Worm (Caenorhabditis elegans): ENCODE measurements around the gene C37E2.10.

Gene C37E2.10

ce11 chrX:14194251-14194650 lies 15.5 kb downstream of the C37E2.10 start (continued):
- TF ChIP-seq lin-39 (tag; optimal IDR thresholded peaks at IDR 0.05) (no peak), nhr-102 (tag; optimal IDR thresholded peaks at IDR 0.05) (no peak), attf-4 (tag; optimal IDR thresholded peaks at IDR 0.05) (no peak), Y75B8A.6 (GFP tag; IDR thresholded peaks at IDR 0.05) (no peak), pqm-1 (tag; optimal IDR thresholded peaks at IDR 0.05) (peak; percentile 77), dmd-9 (GFP tag; IDR thresholded peaks at IDR 0.05) (no peak), ceh-82 (tag; optimal IDR thresholded peaks at IDR 0.05) (no peak), zfp-3 (GFP tag; conservative IDR thresholded peaks at IDR 0.05) (no peak), ceh-20 (GFP tag; IDR thresholded peaks at IDR 0.05) (no peak), F10B5.3 (tag; optimal IDR thresholded peaks at IDR 0.05) (no peak), egl-27 (tag; optimal IDR thresholded peaks at IDR 0.05) (no peak), nhr-111 (GFP tag; optimal IDR thresholded peaks at IDR 0.05) (no peak), nhr-10 (tag; optimal IDR thresholded peaks at IDR 0.05) (no peak), nhr-76 (tag; optimal IDR thresholded peaks at IDR 0.05) (no peak), fkh-10 (GFP tag; optimal IDR thresholded peaks at IDR 0.05) (no peak), mxl-3 (GFP tag; optimal IDR thresholded peaks at IDR 0.05) (no peak), saeg-2 (GFP tag; IDR thresholded peaks at IDR 0.05) (no peak), unc-62 (GFP tag; optimal IDR thresholded peaks at IDR 0.05 in 1 of 2) (peak in 1 of 2 experiments; percentile 96), unc-62 (tag; optimal IDR thresholded peaks at IDR 0.05) (no peak), mdl-1 (tag; optimal IDR thresholded peaks at IDR 0.05) (no peak), fos-1 (tag; optimal IDR thresholded peaks at IDR 0.05) (no peak), unc-39 (tag; optimal IDR thresholded peaks at IDR 0.05) (no peak), ztf-7 (tag; optimal IDR thresholded peaks at IDR 0.05) (no peak), daf-8 (GFP tag; IDR thresholded peaks at IDR 0.05) (no peak), nhr-28 (tag; optimal IDR thresholded peaks at IDR 0.05) (peak; percentile 47), F26F4.8 (GFP tag; conservative IDR thresholded peaks at IDR 0.05) (no peak), nhr-25 (tag; optimal IDR thresholded peaks at IDR 0.05; ENCODE audit: borderline replicate concordance, insufficient read depth) (no peak), dmd-6 (GFP tag; IDR thresholded peaks at IDR 0.05) (peak; percentile 44; the same call in 1 of the 2 replicates)

DNA sequence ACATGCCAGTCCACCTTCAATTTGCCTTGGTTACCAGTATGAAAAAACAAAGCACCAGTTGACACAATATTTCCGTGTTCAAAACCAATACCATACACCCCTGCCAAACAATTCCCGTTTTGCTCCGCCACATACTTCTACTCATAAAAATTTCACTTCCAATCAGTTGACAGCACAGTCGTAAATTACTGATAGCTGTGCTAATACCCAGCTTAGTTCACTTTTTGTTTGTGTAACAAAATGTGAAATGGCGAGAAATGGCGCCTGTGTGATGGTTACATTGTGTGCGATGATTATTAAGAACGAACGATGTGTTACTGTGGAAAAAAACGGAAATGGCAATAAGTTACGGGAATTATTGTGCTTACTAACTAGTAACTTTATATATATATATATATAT lies 27.5 kb downstream of the C37E2.10 start:
- TF ChIP-seq saeg-2 (GFP tag; IDR thresholded peaks at IDR 0.05) (no peak), Y105C5A.15 (GFP tag; IDR thresholded peaks at IDR 0.05) (no peak), ctbp-1 (GFP tag; IDR thresholded peaks at IDR 0.05) (no peak), ztf-11 (tag; optimal IDR thresholded peaks at IDR 0.05) (no peak), madf-5 (GFP tag; IDR thresholded peaks at IDR 0.05) (no peak), lim-7 (GFP tag; IDR thresholded peaks at IDR 0.05) (no peak), mes-2 (tag; optimal IDR thresholded peaks at IDR 0.05; ENCODE audit: poor library complexity, severe bottlenecking) (no peak), gei-8 (GFP tag; optimal IDR thresholded peaks at IDR 0.05) (no peak), daf-16 (GFP tag; optimal IDR thresholded peaks at IDR 0.05) (no peak), daf-16 (tag; optimal IDR thresholded peaks at IDR 0.05) (peak; percentile 69), nhr-41 (GFP tag; IDR thresholded peaks at IDR 0.05) (no peak), hlh-11 (tag; optimal IDR thresholded peaks at IDR 0.05) (peak; percentile 42), zip-11 (GFP tag; IDR thresholded peaks at IDR 0.05) (no peak), nhr-28 (tag; optimal IDR thresholded peaks at IDR 0.05) (peak; percentile 53), tra-1 (GFP tag; IDR thresholded peaks at IDR 0.05) (no peak), lsy-2 (tag; optimal IDR thresholded peaks at IDR 0.05) (no peak), mxl-2 (GFP tag; conservative IDR thresholded peaks at IDR 0.05) (no peak), lin-1 (GFP tag; IDR thresholded peaks at IDR 0.05) (peak; percentile 41; the same call in 1 of the 2 replicates), dmd-6 (GFP tag; IDR thresholded peaks at IDR 0.05) (peak; percentile 48; the same call in 1 of the 2 replicates), R02D3.7 (tag; optimal IDR thresholded peaks at IDR 0.05) (no peak), pqm-1 (tag; optimal IDR thresholded peaks at IDR 0.05) (peak; percentile 64), ceh-44 (GFP tag; IDR thresholded peaks at IDR 0.05) (no peak), lin-39 (tag; optimal IDR thresholded peaks at IDR 0.05) (no peak), lin-38 (GFP tag; IDR thresholded peaks at IDR 0.05) (no peak), dve-1 (tag; optimal IDR thresholded peaks at IDR 0.05; ENCODE audit: insufficient read depth) (peak; percentile 36)

Data from whole organism, L4 larva.